Fruit fly (Drosophila melanogaster) whole organism, embryonic: ENCODE data around the gene apolpp.

Experiments used
- Abd-B ChIP-seq: fragments of 200-800 bp; sonication (Bioruptor generic); optimal IDR thresholded peaks from 2 replicates; lab custom pipeline; 2018; ENCODE audit warnings: missing biosample characterization, mild to moderate bottlenecking, missing genetic modification characterization, moderate library complexity
- Ada2b ChIP-seq: fragments of 200-800 bp; sonication (Bioruptor generic); IDR thresholded peaks from 2 replicates; pipeline ENCODE4 v1.3.6; 2022; ENCODE audit warnings: missing biosample characterization, missing genetic modification characterization
- CG10654 ChIP-seq: fragments of 200-800 bp; sonication (Bioruptor generic); optimal IDR thresholded peaks from 2 replicates; lab custom pipeline; 2016; ENCODE audit warnings: missing biosample characterization, missing genetic modification characterization
- CG11247 ChIP-seq: fragments of 200-800 bp; sonication (Bioruptor generic); IDR thresholded peaks from 2 replicates; pipeline ENCODE4 v1.3.6; 2022; ENCODE audit warnings: missing biosample characterization, missing genetic modification characterization
- CG12071 ChIP-seq: fragments of 200-800 bp; sonication (Bioruptor generic); optimal IDR thresholded peaks from 3 replicates; lab custom pipeline; 2018; ENCODE audit warnings: missing biosample characterization, mild to moderate bottlenecking, missing genetic modification characterization
- CG12391 ChIP-seq: fragments of 200-800 bp; sonication (Bioruptor generic); optimal IDR thresholded peaks from 3 replicates; lab custom pipeline; 2018; ENCODE audit warnings: missing biosample characterization, mild to moderate bottlenecking, missing genetic modification characterization, moderate library complexity
- CG14441 ChIP-seq: fragments of 200-800 bp; sonication (Bioruptor generic); IDR thresholded peaks from 2 replicates; pipeline ENCODE4 v1.3.6; 2022; ENCODE audit warnings: missing biosample characterization, missing genetic modification characterization
- CG14965 ChIP-seq: fragments of 200-800 bp; sonication (Bioruptor generic); optimal IDR thresholded peaks from 2 replicates; lab custom pipeline; 2016; ENCODE audit warnings: missing biosample characterization, missing genetic modification characterization, borderline replicate concordance
- CG1529 ChIP-seq: fragments of 200-800 bp; sonication (Bioruptor generic); optimal IDR thresholded peaks from 3 replicates; lab custom pipeline; 2018; ENCODE audit warnings: missing biosample characterization, missing genetic modification characterization
- CG1603 ChIP-seq: fragments of 200-800 bp; sonication (Bioruptor generic); optimal IDR thresholded peaks from 2 replicates; lab custom pipeline; 2019; ENCODE audit warnings: missing biosample characterization, mild to moderate bottlenecking, missing genetic modification characterization, moderate library complexity
- CG17359 ChIP-seq: fragments of 200-800 bp; sonication (Bioruptor generic); optimal IDR thresholded peaks from 3 replicates; lab custom pipeline; 2018; ENCODE audit warnings: missing biosample characterization, mild to moderate bottlenecking, missing genetic modification characterization, moderate library complexity
- CG17912 ChIP-seq: fragments of 200-800 bp; sonication (Bioruptor generic); optimal IDR thresholded peaks from 2 replicates; lab custom pipeline; 2018; ENCODE audit warnings: missing biosample characterization, mild to moderate bottlenecking, missing genetic modification characterization
- CG1792 ChIP-seq: fragments of 200-800 bp; sonication (Bioruptor generic); optimal IDR thresholded peaks from 2 replicates; lab custom pipeline; 2016; ENCODE audit warnings: missing biosample characterization, missing genetic modification characterization
- CG2712 ChIP-seq: fragments of 200-800 bp; optimal IDR thresholded peaks from 3 replicates; lab custom pipeline; 2019; ENCODE audit warnings: missing biosample characterization, mild to moderate bottlenecking, missing genetic modification characterization, moderate library complexity
- CG2889 ChIP-seq: fragments of 200-800 bp; sonication (Bioruptor generic); IDR thresholded peaks from 3 replicates; pipeline ENCODE4 v1.3.6; 2022; ENCODE audit warnings: missing biosample characterization, missing genetic modification characterization
- CG30020 ChIP-seq: fragments of 200-800 bp; optimal IDR thresholded peaks from 2 replicates; lab custom pipeline; 2019; ENCODE audit warnings: missing biosample characterization, mild to moderate bottlenecking, missing genetic modification characterization, moderate library complexity
- CG31365 ChIP-seq: fragments of 200-800 bp; sonication (Bioruptor generic); optimal IDR thresholded peaks from 2 replicates; lab custom pipeline; 2018; ENCODE audit warnings: missing biosample characterization, mild to moderate bottlenecking, missing genetic modification characterization
- CG4404 ChIP-seq: fragments of 200-800 bp; sonication (Bioruptor generic); IDR thresholded peaks from 2 replicates; pipeline ENCODE4 v1.3.6; 2022; ENCODE audit warnings: missing biosample characterization, missing genetic modification characterization
- CG6813 ChIP-seq: fragments of 200-800 bp; sonication (Bioruptor generic); optimal IDR thresholded peaks from 2 replicates; lab custom pipeline; 2017; ENCODE audit warnings: missing biosample characterization, missing genetic modification characterization, mild to moderate bottlenecking, moderate library complexity, missing genetic modification reagents
- CG7963 ChIP-seq: fragments of 200-800 bp; sonication (Bioruptor generic); IDR thresholded peaks from 3 replicates; pipeline ENCODE4 v1.3.6; 2022; ENCODE audit warnings: missing biosample characterization, missing genetic modification characterization; ENCODE audit not compliant: partially characterized antibody
- CG8359 ChIP-seq: fragments of 200-800 bp; sonication (Bioruptor generic); optimal IDR thresholded peaks from 2 replicates; lab custom pipeline; 2017; ENCODE audit warnings: missing biosample characterization, mild to moderate bottlenecking, missing genetic modification characterization, borderline replicate concordance
- CG8765 ChIP-seq: fragments of 200-800 bp; sonication (Bioruptor generic); IDR thresholded peaks from 2 replicates; pipeline ENCODE4 v1.3.6; 2022; ENCODE audit warnings: missing biosample characterization, missing genetic modification characterization
- Chrac-16 ChIP-seq: fragments of 200-800 bp; sonication (Bioruptor generic); optimal IDR thresholded peaks from 3 replicates; lab custom pipeline; 2016; ENCODE audit warnings: missing biosample characterization, missing genetic modification characterization
- HLHmδ ChIP-seq: fragments of 200-800 bp; sonication (Bioruptor generic); optimal IDR thresholded peaks from 2 replicates; lab custom pipeline; 2018; ENCODE audit warnings: missing biosample characterization, mild to moderate bottlenecking, missing genetic modification characterization, moderate library complexity
- Max ChIP-seq: fragments of 200-800 bp; sonication (Bioruptor generic); optimal IDR thresholded peaks from 2 replicates; lab custom pipeline; 2016; ENCODE audit warnings: missing biosample characterization, mild to moderate bottlenecking, missing genetic modification characterization
- Optix ChIP-seq: fragments of 200-800 bp; sonication (Bioruptor generic); IDR thresholded peaks from 3 replicates; pipeline ENCODE4 v1.3.6; 2022; ENCODE audit warnings: missing biosample characterization, missing genetic modification characterization
- Spps ChIP-seq: fragments of 200-800 bp; sonication (Bioruptor generic); optimal IDR thresholded peaks from 2 replicates; lab custom pipeline; 2018; ENCODE audit warnings: missing biosample characterization, mild to moderate bottlenecking, missing genetic modification characterization
- Sry-δ ChIP-seq: fragments of 200-800 bp; sonication (Bioruptor generic); optimal IDR thresholded peaks from 2 replicates; lab custom pipeline; 2016; ENCODE audit warnings: missing biosample characterization, missing genetic modification characterization
- Taf1 ChIP-seq: fragments of 200-800 bp; sonication (Bioruptor generic); IDR thresholded peaks from 2 replicates; pipeline ENCODE4 v1.3.6; 2022; ENCODE audit warnings: missing biosample characterization, missing genetic modification characterization
- Tbp ChIP-seq: fragments of >200 bp; optimal IDR thresholded peaks from 2 replicates; lab custom pipeline; 2018; ENCODE audit warnings: missing biosample characterization, missing genetic modification characterization
- ab ChIP-seq: fragments of 200-800 bp; sonication (Bioruptor generic); optimal IDR thresholded peaks from 2 replicates; lab custom pipeline; 2016; ENCODE audit warnings: missing biosample characterization, missing genetic modification characterization
- bowl ChIP-seq: fragments of 200-800 bp; sonication (Bioruptor generic); IDR thresholded peaks from 2 replicates; pipeline ENCODE4 v1.3.6; 2022; ENCODE audit warnings: missing biosample characterization, missing genetic modification characterization
- ci ChIP-seq: fragments of 200-800 bp; sonication (Bioruptor generic); IDR thresholded peaks from 3 replicates; pipeline ENCODE4 v1.3.6; 2022; ENCODE audit warnings: missing biosample characterization, missing genetic modification characterization
- crp ChIP-seq, 2 experiments: fragments of 200-800 bp; sonication (Bioruptor generic); optimal IDR thresholded peaks; 2 replicates in 1 of 2; 3 replicates in 1 of 2; lab custom pipeline; 2017; ENCODE audit warnings: missing biosample characterization in 2 of 2, missing genetic modification characterization in 2 of 2, mild to moderate bottlenecking in 1 of 2, moderate library complexity in 1 of 2
- dmrt99B ChIP-seq: fragments of 200-800 bp; sonication (Bioruptor generic); optimal IDR thresholded peaks from 2 replicates; lab custom pipeline; 2018; ENCODE audit warnings: missing biosample characterization, mild to moderate bottlenecking, missing genetic modification characterization, moderate library complexity
- esg ChIP-seq: fragments of 200-800 bp; sonication (Bioruptor generic); conservative IDR thresholded peaks from 2 replicates; pipeline ENCODE4 v1.3.6; 2022; ENCODE audit warnings: missing biosample characterization, missing genetic modification characterization
- exex ChIP-seq: fragments of 200-800 bp; sonication (Bioruptor generic); optimal IDR thresholded peaks from 4 replicates; lab custom pipeline; 2018; ENCODE audit warnings: missing biosample characterization, mild to moderate bottlenecking, missing genetic modification characterization, moderate library complexity
- fru ChIP-seq: fragments of >200 bp; optimal IDR thresholded peaks from 2 replicates; lab custom pipeline; 2017
- ftz-f1 ChIP-seq: fragments of 200-800 bp; sonication (Bioruptor generic); optimal IDR thresholded peaks from 2 replicates; lab custom pipeline; 2016; ENCODE audit warnings: missing biosample characterization, missing genetic modification characterization
- gsb ChIP-seq: fragments of 200-800 bp; sonication (Bioruptor generic); IDR thresholded peaks from 2 replicates; pipeline ENCODE4 v1.3.6; 2022; ENCODE audit warnings: missing biosample characterization, missing genetic modification characterization
- h ChIP-seq: fragments of >200 bp; optimal IDR thresholded peaks from 2 replicates; lab custom pipeline; 2017
- her ChIP-seq: fragments of 200-800 bp; sonication (Bioruptor generic); optimal IDR thresholded peaks from 2 replicates; lab custom pipeline; 2016; ENCODE audit warnings: missing biosample characterization, missing genetic modification characterization
- jumu ChIP-seq: fragments of 200-800 bp; sonication (Bioruptor generic); optimal IDR thresholded peaks from 3 replicates; lab custom pipeline; 2016; ENCODE audit warnings: missing biosample characterization, missing genetic modification characterization
- otp ChIP-seq: fragments of 200-800 bp; sonication (Bioruptor generic); IDR thresholded peaks from 3 replicates; pipeline ENCODE4, ENCODE4 v1.3.6; 2022; ENCODE audit warnings: missing biosample characterization, missing genetic modification characterization
- sens ChIP-seq: fragments of 200-800 bp; sonication (Bioruptor generic); peaks from one replicate; lab custom pipeline; 2016; ENCODE audit warnings: missing biosample characterization, missing genetic modification characterization
- shn ChIP-seq: fragments of 200-800 bp; sonication (Bioruptor generic); optimal IDR thresholded peaks from 3 replicates; lab custom pipeline; 2016; ENCODE audit warnings: missing biosample characterization, missing genetic modification characterization
- slbo ChIP-seq: fragments of 200-800 bp; sonication (Bioruptor generic); IDR thresholded peaks from 2 replicates; pipeline ENCODE4 v1.3.6; 2022; ENCODE audit warnings: missing biosample characterization, missing genetic modification characterization
- tin ChIP-seq: fragments of 200-800 bp; sonication (Bioruptor generic); optimal IDR thresholded peaks from 3 replicates; lab custom pipeline; 2016; ENCODE audit warnings: missing biosample characterization, missing genetic modification characterization
- trh ChIP-seq: fragments of 200-800 bp; sonication (Bioruptor generic); optimal IDR thresholded peaks from 2 replicates; lab custom pipeline; 2016; ENCODE audit warnings: missing biosample characterization, missing genetic modification characterization
- tx ChIP-seq: fragments of 200-800 bp; sonication (Bioruptor generic); optimal IDR thresholded peaks from 2 replicates; lab custom pipeline; 2016; ENCODE audit warnings: missing biosample characterization, missing genetic modification characterization

The apolpp gene

dm6 chr4:1112867-1113769, 52.3 kb downstream of the apolpp start (continued):
- no peak; the same call in 1 of the 2 replicates for TF ChIP-seq CG14441
- TF ChIP-seq CG17359 (tag; lab: Kevin White, UChicago), result peak; percentile 94
- TF ChIP-seq CG1792, result peak; percentile 93
- peak; percentile 89 for TF ChIP-seq Max (GFP tag; lab: Kevin White, UChicago)
- no peak for TF ChIP-seq CG12071
- TF ChIP-seq crp (GFP tag; optimal IDR thresholded peaks at IDR 0.05; lab: Kevin White, UChicago), result peak in 1 of 2 experiments; percentile 58
- no peak for TF ChIP-seq CG8765 (GFP tag; lab: Robert Waterston, UW)
- no peak; the same call in 1 of the 2 replicates for TF ChIP-seq Ada2b (GFP tag; lab: Robert Waterston, UW)
- TF ChIP-seq HLHmδ, result no peak
- peak; percentile 94 for TF ChIP-seq Chrac-16 (GFP tag; lab: Kevin White, UChicago)
- TF ChIP-seq jumu (GFP tag; lab: Kevin White, UChicago), result peak; percentile 92
- TF ChIP-seq ci, result no peak
- TF ChIP-seq Spps (tag; lab: Kevin White, UChicago), result peak; percentile 87
- peak; percentile 73 for TF ChIP-seq CG8359 (GFP tag; lab: Kevin White, UChicago)
- no peak for TF ChIP-seq CG7963 (GFP tag; lab: Robert Waterston, UW)
- TF ChIP-seq trh (GFP tag; lab: Kevin White, UChicago), result peak; percentile 85
- TF ChIP-seq CG2889 (GFP tag; lab: Robert Waterston, UW), result no peak
- TF ChIP-seq CG17912 (GFP tag; lab: Kevin White, UChicago), result peak; percentile 94
- TF ChIP-seq esg (GFP tag; lab: Robert Waterston, UW), result no peak; the same call in 1 of the 2 replicates
- no peak for TF ChIP-seq CG4404 (GFP tag; lab: Robert Waterston, UW)
- TF ChIP-seq CG6813 (GFP tag; lab: Kevin White, UChicago), result peak; percentile 90
- TF ChIP-seq CG10654, result peak; percentile 89
- TF ChIP-seq otp, result no peak
- peak; percentile 97 for TF ChIP-seq shn (GFP tag; lab: Kevin White, UChicago)
- no peak for TF ChIP-seq exex
- peak; percentile 79; the same call in 1 of the 2 replicates for TF ChIP-seq bowl (GFP tag; lab: Robert Waterston, UW)
- TF ChIP-seq CG11247 (GFP tag; lab: Robert Waterston, UW), result no peak
- peak; percentile 88 for TF ChIP-seq CG31365 (tag; lab: Kevin White, UChicago)
- TF ChIP-seq CG2712 (tag; lab: Kevin White, UChicago), result peak; percentile 98
- TF ChIP-seq Taf1, result 0 out of 2 replicates have a peak, but pooled peaks have one; percentile 84
- peak; percentile 53 for TF ChIP-seq Sry-δ (GFP tag; lab: Kevin White, UChicago)
- peak; percentile 79 for TF ChIP-seq her (GFP tag; lab: Kevin White, UChicago)
- TF ChIP-seq dmrt99B (tag; lab: Kevin White, UChicago), result no peak
- TF ChIP-seq gsb, result no peak
- peak; percentile 61 for TF ChIP-seq CG14965 (GFP tag; lab: Kevin White, UChicago)
- TF ChIP-seq tx (GFP tag; lab: Kevin White, UChicago), result peak; percentile 93
- TF ChIP-seq CG1529 (GFP tag; lab: Kevin White, UChicago), result peak; percentile 92
- no peak for TF ChIP-seq Abd-B (GFP tag; lab: Kevin White, UChicago)
- TF ChIP-seq CG1603 (tag; lab: Kevin White, UChicago), result peak; percentile 81
- peak; percentile 99 for TF ChIP-seq sens
- TF ChIP-seq ab (GFP tag; lab: Kevin White, UChicago), result peak; percentile 69
- peak; percentile 96 for TF ChIP-seq CG12391 (tag; lab: Kevin White, UChicago)
- TF ChIP-seq h (lab: Kevin White, UChicago), result no peak
- TF ChIP-seq CG30020, result peak; percentile 59
- TF ChIP-seq tin (GFP tag; lab: Kevin White, UChicago), result peak; percentile 90
- TF ChIP-seq fru (lab: Kevin White, UChicago), result no peak
- TF ChIP-seq slbo (GFP tag; lab: Robert Waterston, UW), result no peak; the same call in 1 of the 2 replicates
- TF ChIP-seq Optix, result no peak
- TF ChIP-seq ftz-f1 (GFP tag; lab: Kevin White, UChicago), result peak; percentile 35
- no peak for TF ChIP-seq Tbp
